Worm (Caenorhabditis elegans) whole organism, young adult: ENCODE measurements around the gene rbm-42.

Experiments used
- F49E8.2 ChIP-seq: sonication (generic microtip); optimal IDR thresholded peaks from 3 replicates; lab custom pipeline; 2017; ENCODE audit warnings: missing genetic modification characterization, mild to moderate bottlenecking, missing compliant biosample characterization, antibody characterized with exemption, moderate library complexity; ENCODE audit not compliant: insufficient read depth
- ama-1 ChIP-seq, 3 experiments: fragments of 150-350 bp in 1 of 3; sonication (generic microtip) in 2 of 3; optimal IDR thresholded peaks; 2 replicates each; lab custom pipeline; 2014 to 2018; ENCODE audit warnings: missing biosample characterization in 2 of 3, missing genetic modification characterization in 2 of 3, missing genetic modification reagents in 2 of 3

DNA sequence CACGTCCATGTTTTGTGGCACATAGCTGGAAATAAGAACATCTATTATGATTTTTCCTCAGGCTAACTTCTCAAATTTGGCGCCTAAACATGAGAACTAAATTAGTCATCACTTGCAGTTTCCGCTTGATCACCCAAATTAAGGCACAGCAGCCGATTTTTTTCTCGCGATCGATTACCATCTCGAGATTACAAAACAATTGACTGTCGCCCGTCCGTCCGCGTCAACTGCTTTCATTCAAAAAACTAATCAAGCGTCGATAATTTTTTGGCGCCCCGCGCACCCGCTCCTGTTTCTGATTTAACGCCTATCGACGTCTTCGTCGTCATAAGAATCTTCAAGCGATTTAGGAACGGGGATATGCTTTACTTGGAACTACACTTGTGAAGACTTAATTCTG, 15.3 kb downstream of the rbm-42 start:
- TF ChIP-seq F49E8.2 (tag; lab: Kevin White, UChicago): no peak
- TF ChIP-seq ama-1 (optimal IDR thresholded peaks at IDR 0.05; lab: Kevin White, UChicago): no peak
- no peak for TF ChIP-seq ama-1 (GFP tag; optimal IDR thresholded peaks at IDR 0.05; lab: Kevin White, UChicago)
